Worm (Caenorhabditis elegans) whole organism, L2 larva: ENCODE data around the gene ZK856.4.
A peak's percentile ranks its signal among the peaks of the same experiment; 100 is the strongest.

Source experiments
- C34F6.9 ChIP-seq: fragments of 150-350 bp; optimal IDR thresholded peaks from 2 replicates; lab custom pipeline; 2014; ENCODE audit warnings: missing biosample characterization, missing genetic modification characterization
- F13H6.1 ChIP-seq: sonication (generic microtip); optimal IDR thresholded peaks from 2 replicates; lab custom pipeline; 2016; ENCODE audit warnings: missing genetic modification characterization, missing compliant biosample characterization
- R02D3.7 ChIP-seq: fragments of 150-350 bp; optimal IDR thresholded peaks from 2 replicates; lab custom pipeline; 2014; ENCODE audit warnings: missing biosample characterization, missing genetic modification characterization
- Y55F3AM.14 ChIP-seq: fragments of 200-800 bp; sonication (Bioruptor generic); optimal IDR thresholded peaks from 2 replicates; lab custom pipeline; 2018; ENCODE audit warnings: mild to moderate bottlenecking, missing genetic modification characterization, missing compliant biosample characterization
- alr-1 ChIP-seq: fragments of 150-350 bp; optimal IDR thresholded peaks from 2 replicates; lab custom pipeline; 2014; ENCODE audit warnings: missing biosample characterization, missing genetic modification characterization
- ama-1 ChIP-seq: fragments of 150-350 bp; optimal IDR thresholded peaks from 2 replicates; lab custom pipeline; 2018; ENCODE audit warnings: inconsistent platforms
- blmp-1 ChIP-seq: sonication (generic microtip); optimal IDR thresholded peaks from 2 replicates; lab custom pipeline; 2017; ENCODE audit warnings: missing genetic modification characterization, mild to moderate bottlenecking, missing compliant biosample characterization, antibody characterized with exemption, moderate library complexity; ENCODE audit not compliant: insufficient read depth
- ceh-16 ChIP-seq: fragments of 150-350 bp; optimal IDR thresholded peaks from 2 replicates; lab custom pipeline; 2014; ENCODE audit warnings: missing biosample characterization, missing genetic modification characterization
- ceh-82 ChIP-seq: fragments of 150-350 bp; optimal IDR thresholded peaks from 2 replicates; lab custom pipeline; 2014; ENCODE audit warnings: missing biosample characterization, missing genetic modification characterization
- crh-2 ChIP-seq: sonication (generic microtip); optimal IDR thresholded peaks from 2 replicates; lab custom pipeline; 2017; ENCODE audit warnings: missing biosample characterization, missing genetic modification characterization
- dmd-4 ChIP-seq: sonication (generic microtip); optimal IDR thresholded peaks from 2 replicates; lab custom pipeline; 2017; ENCODE audit warnings: missing biosample characterization, missing genetic modification characterization
- egl-27 ChIP-seq: sonication (generic microtip); optimal IDR thresholded peaks from 3 replicates; lab custom pipeline; 2017; ENCODE audit warnings: missing biosample characterization, missing genetic modification reagents, missing genetic modification characterization
- elt-1 ChIP-seq: fragments of 150-350 bp; optimal IDR thresholded peaks from 2 replicates; lab custom pipeline; 2014; ENCODE audit warnings: missing biosample characterization, missing genetic modification characterization
- fos-1 ChIP-seq: fragments of 150-350 bp; optimal IDR thresholded peaks from 2 replicates; lab custom pipeline; 2014; ENCODE audit warnings: missing biosample characterization, missing genetic modification characterization
- gmeb-1 ChIP-seq: fragments of 150-350 bp; optimal IDR thresholded peaks from 2 replicates; lab custom pipeline; 2014; ENCODE audit warnings: missing biosample characterization, missing genetic modification characterization
- lin-13 ChIP-seq: fragments of 150-350 bp; optimal IDR thresholded peaks from 2 replicates; lab custom pipeline; 2014; ENCODE audit warnings: missing biosample characterization, missing genetic modification reagents, missing genetic modification characterization
- lin-39 ChIP-seq: fragments of 150-350 bp; optimal IDR thresholded peaks from 2 replicates; lab custom pipeline; 2014; ENCODE audit warnings: missing biosample characterization, missing genetic modification reagents, missing genetic modification characterization
- lsy-2 ChIP-seq, 2 experiments: fragments of 150-350 bp in 1 of 2; sonication (generic microtip) in 1 of 2; optimal IDR thresholded peaks; 2 replicates each; lab custom pipeline; 2014 to 2017; ENCODE audit warnings: missing biosample characterization in 2 of 2, missing genetic modification characterization in 2 of 2
- mab-5 ChIP-seq: fragments of 150-350 bp; optimal IDR thresholded peaks from 2 replicates; lab custom pipeline; 2014; ENCODE audit warnings: missing biosample characterization, missing genetic modification characterization
- mbf-1 ChIP-seq: sonication (generic microtip); optimal IDR thresholded peaks from 2 replicates; lab custom pipeline; 2017; ENCODE audit warnings: missing biosample characterization, missing genetic modification characterization
- mdl-1 ChIP-seq, 2 experiments: fragments of 150-350 bp in 1 of 2; sonication (generic microtip) in 1 of 2; optimal IDR thresholded peaks; 2 replicates each; lab custom pipeline; 2017; ENCODE audit warnings: missing biosample characterization in 2 of 2, missing genetic modification characterization in 2 of 2
- nhr-10 ChIP-seq: sonication (generic microtip); optimal IDR thresholded peaks from 2 replicates; lab custom pipeline; 2017; ENCODE audit warnings: missing biosample characterization, missing genetic modification characterization
- nhr-11 ChIP-seq: fragments of 150-350 bp; optimal IDR thresholded peaks from 2 replicates; lab custom pipeline; 2014; ENCODE audit warnings: missing biosample characterization, missing genetic modification characterization
- nhr-12 ChIP-seq: fragments of 150-350 bp; optimal IDR thresholded peaks from 2 replicates; lab custom pipeline; 2014; ENCODE audit warnings: missing biosample characterization, missing genetic modification characterization
- nhr-129 ChIP-seq: fragments of 150-350 bp; optimal IDR thresholded peaks from 2 replicates; lab custom pipeline; 2014; ENCODE audit warnings: missing biosample characterization, missing genetic modification characterization
- nhr-21 ChIP-seq: fragments of 150-350 bp; optimal IDR thresholded peaks from 2 replicates; lab custom pipeline; 2014; ENCODE audit warnings: missing biosample characterization, missing genetic modification characterization
- nhr-23 ChIP-seq: fragments of 150-350 bp; optimal IDR thresholded peaks from 2 replicates; lab custom pipeline; 2014; ENCODE audit warnings: missing biosample characterization, missing genetic modification reagents, missing genetic modification characterization
- nhr-237 ChIP-seq: fragments of 150-350 bp; optimal IDR thresholded peaks from 2 replicates; lab custom pipeline; 2014; ENCODE audit warnings: missing biosample characterization, missing genetic modification characterization
- nhr-25 ChIP-seq: fragments of 150-350 bp; sonication (generic microtip); optimal IDR thresholded peaks from 3 replicates; lab custom pipeline; 2014; ENCODE audit warnings: missing biosample characterization, missing genetic modification characterization
- nhr-6 ChIP-seq: fragments of 150-350 bp; optimal IDR thresholded peaks from 2 replicates; lab custom pipeline; 2014; ENCODE audit warnings: missing biosample characterization, missing genetic modification characterization
- peb-1 ChIP-seq: fragments of 150-350 bp; optimal IDR thresholded peaks from 2 replicates; lab custom pipeline; 2014; ENCODE audit warnings: missing biosample characterization, missing genetic modification characterization
- sem-4 ChIP-seq: fragments of 150-350 bp; optimal IDR thresholded peaks from 2 replicates; lab custom pipeline; 2014; ENCODE audit warnings: missing biosample characterization, missing genetic modification reagents, missing genetic modification characterization
- sma-3 ChIP-seq: sonication (generic microtip); optimal IDR thresholded peaks from 2 replicates; lab custom pipeline; 2016; ENCODE audit warnings: missing genetic modification reagents, missing genetic modification characterization, missing compliant biosample characterization
- sma-9 ChIP-seq, 2 experiments: fragments of 150-350 bp in 1 of 2; sonication (generic microtip) in 1 of 2; optimal IDR thresholded peaks; 2 replicates each; lab custom pipeline; 2014 to 2016; ENCODE audit warnings: missing genetic modification characterization in 2 of 2, mild to moderate bottlenecking in 1 of 2, missing biosample characterization in 1 of 2, missing compliant biosample characterization in 1 of 2, missing genetic modification reagents in 1 of 2, moderate library complexity in 1 of 2
- snpc-4 ChIP-seq: fragments of 150-350 bp; optimal IDR thresholded peaks from 2 replicates; lab custom pipeline; 2014; ENCODE audit warnings: missing biosample characterization, missing genetic modification characterization
- unc-39 ChIP-seq: fragments of 150-350 bp; optimal IDR thresholded peaks from 2 replicates; lab custom pipeline; 2014; ENCODE audit warnings: missing biosample characterization, missing genetic modification characterization
- unc-55 ChIP-seq: fragments of 150-350 bp; sonication (generic microtip); optimal IDR thresholded peaks from 3 replicates; lab custom pipeline; 2014; ENCODE audit warnings: missing biosample characterization, missing genetic modification reagents, missing genetic modification characterization
- unc-62 ChIP-seq: fragments of 150-350 bp; optimal IDR thresholded peaks from 2 replicates; lab custom pipeline; 2014; ENCODE audit warnings: missing biosample characterization, missing genetic modification reagents, missing genetic modification characterization
- zag-1 ChIP-seq: fragments of 150-350 bp; optimal IDR thresholded peaks from 2 replicates; lab custom pipeline; 2014; ENCODE audit warnings: missing biosample characterization, missing genetic modification characterization
- ztf-11 ChIP-seq: sonication (generic microtip); optimal IDR thresholded peaks from 2 replicates; lab custom pipeline; 2017; ENCODE audit warnings: missing biosample characterization, missing genetic modification characterization
- ztf-4 ChIP-seq: fragments of 150-350 bp; optimal IDR thresholded peaks from 2 replicates; lab custom pipeline; 2014; ENCODE audit warnings: missing biosample characterization, missing genetic modification characterization

ZK856.4 gene

ce11 chrV:10202340-10202739, 19.3 kb downstream of the ZK856.4 start:
- no peak for TF ChIP-seq nhr-129
- no peak for TF ChIP-seq C34F6.9 (tag; lab: Kevin White, UChicago)
- TF ChIP-seq mbf-1 (tag; lab: Kevin White, UChicago): no peak
- TF ChIP-seq nhr-11: no peak
- TF ChIP-seq nhr-21 (tag; lab: Kevin White, UChicago): no peak
- TF ChIP-seq ztf-4: no peak
- TF ChIP-seq lsy-2 (tag; optimal IDR thresholded peaks at IDR 0.05; lab: Kevin White, UChicago): no peak
- no peak for TF ChIP-seq dmd-4 (tag; lab: Kevin White, UChicago)
- TF ChIP-seq ztf-11 (tag; lab: Kevin White, UChicago): no peak
- no peak for TF ChIP-seq unc-62
- TF ChIP-seq unc-55 (GFP tag; lab: Kevin White, UChicago): no peak
- TF ChIP-seq ceh-82: no peak
- TF ChIP-seq mab-5: no peak
- TF ChIP-seq nhr-6: no peak
- no peak for TF ChIP-seq sma-3 (GFP tag; lab: Kevin White, UChicago)
- no peak for TF ChIP-seq sem-4
- TF ChIP-seq, all 48 proteins: peak for 0

- TF ChIP-seq blmp-1 (tag; lab: Kevin White, UChicago) (peak; percentile 59), ztf-11 (tag; lab: Kevin White, UChicago) (no peak), nhr-129 (peak; percentile 14), sma-9 (GFP tag; optimal IDR thresholded peaks at IDR 0.05; lab: Kevin White, UChicago) (peak; percentile 2), sma-9 (tag; optimal IDR thresholded peaks at IDR 0.05; lab: Kevin White, UChicago) (no peak), lsy-2 (tag; optimal IDR thresholded peaks at IDR 0.05; lab: Kevin White, UChicago) (peak in 1 of 2 experiments; percentile 0), ama-1 (peak; percentile 17), crh-2 (tag; lab: Kevin White, UChicago) (peak; percentile 76), fos-1 (tag; lab: Kevin White, UChicago) (peak; percentile 70), nhr-12 (tag; lab: Kevin White, UChicago) (no peak)
- TF ChIP-seq, all 48 proteins: peak for 7
Measured at ce11 chrV:10203435-10204009, 20.4 kb downstream of the ZK856.4 start, which contains the start of gene chpf-1. Gene chpf-1, minus strand, starts transcription at chrV:10203485.

ce11 chrV:10204863-10205338, 21.8 kb downstream of the ZK856.4 start, which contains the start of the genes ZK856.19 and ZK856.11:
Gene ZK856.19, minus strand, starts transcription at chrV:10204913.
Gene ZK856.11, minus strand, starts transcription at chrV:10204938.
- TF ChIP-seq gmeb-1 (tag; lab: Kevin White, UChicago): peak; percentile 80
- peak; percentile 67 to 89 for TF ChIP-seq lsy-2 (tag; optimal IDR thresholded peaks at IDR 0.05; lab: Kevin White, UChicago)
- TF ChIP-seq nhr-12 (tag; lab: Kevin White, UChicago): no peak
- peak; percentile 21 for TF ChIP-seq sem-4
- no peak for TF ChIP-seq alr-1 (tag; lab: Kevin White, UChicago)
- TF ChIP-seq nhr-21 (tag; lab: Kevin White, UChicago): peak; percentile 41
- peak; percentile 52 for TF ChIP-seq R02D3.7 (tag; lab: Kevin White, UChicago)
- TF ChIP-seq sma-9 (GFP tag; optimal IDR thresholded peaks at IDR 0.05; lab: Kevin White, UChicago): peak; percentile 41
- no peak for TF ChIP-seq sma-9 (tag; optimal IDR thresholded peaks at IDR 0.05; lab: Kevin White, UChicago)
- TF ChIP-seq sma-3 (GFP tag; lab: Kevin White, UChicago): peak; percentile 62
- TF ChIP-seq lin-39: no peak
- TF ChIP-seq lin-13: peak; percentile 51
- TF ChIP-seq mab-5: peak; percentile 37
- no peak for TF ChIP-seq nhr-23 (tag; lab: Kevin White, UChicago)
- TF ChIP-seq C34F6.9 (tag; lab: Kevin White, UChicago): peak; percentile 86
- TF ChIP-seq crh-2 (tag; lab: Kevin White, UChicago): peak; percentile 76
- no peak for TF ChIP-seq egl-27 (tag; lab: Kevin White, UChicago)
- TF ChIP-seq nhr-129: peak; percentile 43
- TF ChIP-seq nhr-11: no peak
- no peak for TF ChIP-seq snpc-4 (tag; lab: Kevin White, UChicago)
- TF ChIP-seq mdl-1 (tag; optimal IDR thresholded peaks at IDR 0.05; lab: Kevin White, UChicago): no peak
- TF ChIP-seq unc-55 (GFP tag; lab: Kevin White, UChicago): peak; percentile 72
- TF ChIP-seq nhr-25 (tag; lab: Kevin White, UChicago): peak; percentile 66
- no peak for TF ChIP-seq zag-1 (tag; lab: Kevin White, UChicago)
- no peak for TF ChIP-seq nhr-10 (tag; lab: Kevin White, UChicago)
- no peak for TF ChIP-seq mbf-1 (tag; lab: Kevin White, UChicago)
- TF ChIP-seq ama-1: peak; percentile 25
- no peak for TF ChIP-seq ceh-82

ce11 chrV:10205483-10205882, 22.4 kb downstream of the ZK856.4 start, which contains the start of gene ZK856.16:
Gene ZK856.16, minus strand, starts transcription at chrV:10205583.
- TF ChIP-seq nhr-23 (tag; lab: Kevin White, UChicago) (no peak), ceh-16 (tag; lab: Kevin White, UChicago) (no peak), ama-1 (no peak), unc-39 (tag; lab: Kevin White, UChicago) (no peak), peb-1 (tag; lab: Kevin White, UChicago) (no peak), unc-55 (GFP tag; lab: Kevin White, UChicago) (no peak), sma-9 (GFP tag; optimal IDR thresholded peaks at IDR 0.05; lab: Kevin White, UChicago) (no peak), sma-9 (tag; optimal IDR thresholded peaks at IDR 0.05; lab: Kevin White, UChicago) (no peak), F13H6.1 (no peak), nhr-25 (tag; lab: Kevin White, UChicago) (no peak), Y55F3AM.14 (GFP tag; lab: Kevin White, UChicago) (no peak), egl-27 (tag; lab: Kevin White, UChicago) (no peak), elt-1 (tag; lab: Kevin White, UChicago) (no peak), alr-1 (tag; lab: Kevin White, UChicago) (no peak), zag-1 (tag; lab: Kevin White, UChicago) (no peak), crh-2 (tag; lab: Kevin White, UChicago) (no peak), nhr-237 (tag; lab: Kevin White, UChicago) (no peak), C34F6.9 (tag; lab: Kevin White, UChicago) (no peak)
